Worm (Caenorhabditis elegans) whole organism, L2 larva: ENCODE measurements around the gene set-16.

ENCODE experiments used
- C34F6.9 ChIP-seq: fragments of 150-350 bp; optimal IDR thresholded peaks from 2 replicates; lab custom pipeline; 2014; ENCODE audit warnings: missing biosample characterization, missing genetic modification characterization
- F13H6.1 ChIP-seq: sonication (generic microtip); optimal IDR thresholded peaks from 2 replicates; lab custom pipeline; 2016; ENCODE audit warnings: missing genetic modification characterization, missing compliant biosample characterization
- R02D3.7 ChIP-seq: fragments of 150-350 bp; optimal IDR thresholded peaks from 2 replicates; lab custom pipeline; 2014; ENCODE audit warnings: missing biosample characterization, missing genetic modification characterization
- ama-1 ChIP-seq: fragments of 150-350 bp; optimal IDR thresholded peaks from 2 replicates; lab custom pipeline; 2018; ENCODE audit warnings: inconsistent platforms
- blmp-1 ChIP-seq: sonication (generic microtip); optimal IDR thresholded peaks from 2 replicates; lab custom pipeline; 2017; ENCODE audit warnings: missing genetic modification characterization, mild to moderate bottlenecking, missing compliant biosample characterization, antibody characterized with exemption, moderate library complexity; ENCODE audit not compliant: insufficient read depth
- ceh-16 ChIP-seq: fragments of 150-350 bp; optimal IDR thresholded peaks from 2 replicates; lab custom pipeline; 2014; ENCODE audit warnings: missing biosample characterization, missing genetic modification characterization
- crh-2 ChIP-seq: sonication (generic microtip); optimal IDR thresholded peaks from 2 replicates; lab custom pipeline; 2017; ENCODE audit warnings: missing biosample characterization, missing genetic modification characterization
- egl-27 ChIP-seq: sonication (generic microtip); optimal IDR thresholded peaks from 3 replicates; lab custom pipeline; 2017; ENCODE audit warnings: missing biosample characterization, missing genetic modification reagents, missing genetic modification characterization
- fos-1 ChIP-seq: fragments of 150-350 bp; optimal IDR thresholded peaks from 2 replicates; lab custom pipeline; 2014; ENCODE audit warnings: missing biosample characterization, missing genetic modification characterization
- gmeb-1 ChIP-seq: fragments of 150-350 bp; optimal IDR thresholded peaks from 2 replicates; lab custom pipeline; 2014; ENCODE audit warnings: missing biosample characterization, missing genetic modification characterization
- lin-13 ChIP-seq: fragments of 150-350 bp; optimal IDR thresholded peaks from 2 replicates; lab custom pipeline; 2014; ENCODE audit warnings: missing biosample characterization, missing genetic modification reagents, missing genetic modification characterization
- lsy-2 ChIP-seq, 2 experiments: fragments of 150-350 bp in 1 of 2; sonication (generic microtip) in 1 of 2; optimal IDR thresholded peaks; 2 replicates each; lab custom pipeline; 2014 to 2017; ENCODE audit warnings: missing biosample characterization in 2 of 2, missing genetic modification characterization in 2 of 2
- mab-5 ChIP-seq: fragments of 150-350 bp; optimal IDR thresholded peaks from 2 replicates; lab custom pipeline; 2014; ENCODE audit warnings: missing biosample characterization, missing genetic modification characterization
- mbf-1 ChIP-seq: sonication (generic microtip); optimal IDR thresholded peaks from 2 replicates; lab custom pipeline; 2017; ENCODE audit warnings: missing biosample characterization, missing genetic modification characterization
- nhr-129 ChIP-seq: fragments of 150-350 bp; optimal IDR thresholded peaks from 2 replicates; lab custom pipeline; 2014; ENCODE audit warnings: missing biosample characterization, missing genetic modification characterization
- nhr-25 ChIP-seq: fragments of 150-350 bp; sonication (generic microtip); optimal IDR thresholded peaks from 3 replicates; lab custom pipeline; 2014; ENCODE audit warnings: missing biosample characterization, missing genetic modification characterization
- peb-1 ChIP-seq: fragments of 150-350 bp; optimal IDR thresholded peaks from 2 replicates; lab custom pipeline; 2014; ENCODE audit warnings: missing biosample characterization, missing genetic modification characterization
- sma-3 ChIP-seq: sonication (generic microtip); optimal IDR thresholded peaks from 2 replicates; lab custom pipeline; 2016; ENCODE audit warnings: missing genetic modification reagents, missing genetic modification characterization, missing compliant biosample characterization
- sma-9 ChIP-seq, 2 experiments: fragments of 150-350 bp in 1 of 2; sonication (generic microtip) in 1 of 2; optimal IDR thresholded peaks; 2 replicates each; lab custom pipeline; 2014 to 2016; ENCODE audit warnings: missing genetic modification characterization in 2 of 2, mild to moderate bottlenecking in 1 of 2, missing biosample characterization in 1 of 2, missing compliant biosample characterization in 1 of 2, missing genetic modification reagents in 1 of 2, moderate library complexity in 1 of 2
- snpc-4 ChIP-seq: fragments of 150-350 bp; optimal IDR thresholded peaks from 2 replicates; lab custom pipeline; 2014; ENCODE audit warnings: missing biosample characterization, missing genetic modification characterization
- unc-55 ChIP-seq: fragments of 150-350 bp; sonication (generic microtip); optimal IDR thresholded peaks from 3 replicates; lab custom pipeline; 2014; ENCODE audit warnings: missing biosample characterization, missing genetic modification reagents, missing genetic modification characterization
- unc-62 ChIP-seq: fragments of 150-350 bp; optimal IDR thresholded peaks from 2 replicates; lab custom pipeline; 2014; ENCODE audit warnings: missing biosample characterization, missing genetic modification reagents, missing genetic modification characterization
- zag-1 ChIP-seq: fragments of 150-350 bp; optimal IDR thresholded peaks from 2 replicates; lab custom pipeline; 2014; ENCODE audit warnings: missing biosample characterization, missing genetic modification characterization
- ztf-1 ChIP-seq: fragments of 200-800 bp; sonication (Bioruptor generic); conservative IDR thresholded peaks from 2 replicates; pipeline ENCODE4 v1.3.6; 2022; ENCODE audit warnings: missing genetic modification characterization, missing compliant biosample characterization
- ztf-11 ChIP-seq: sonication (generic microtip); optimal IDR thresholded peaks from 2 replicates; lab custom pipeline; 2017; ENCODE audit warnings: missing biosample characterization, missing genetic modification characterization

Gene set-16

DNA sequence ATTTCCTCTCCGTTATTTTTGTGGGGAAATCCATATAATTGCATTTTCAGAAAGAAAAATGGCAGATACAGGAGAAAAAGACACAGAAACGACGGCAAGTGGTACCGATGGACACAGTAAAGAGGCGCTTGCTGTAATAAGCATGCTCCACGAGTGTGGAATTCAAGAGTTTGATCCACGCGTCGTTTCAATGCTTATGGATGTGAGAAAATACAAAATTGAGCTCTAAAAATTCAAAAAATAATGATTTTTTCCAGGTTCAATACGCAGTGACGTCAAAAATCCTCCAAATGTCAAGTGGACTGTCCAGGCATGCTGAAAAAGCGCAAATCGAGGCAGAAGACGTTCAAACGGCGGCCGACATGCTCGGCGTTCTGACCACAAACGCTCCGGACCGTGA is 19.5 kb upstream of the set-16 start, which contains the start of gene taf-9:
TSS of gene taf-9 (plus strand) at position 51 of the 400 bp plus-strand sequence.
- TF ChIP-seq egl-27 (tag; lab: Kevin White, UChicago) (no peak), ceh-16 (no peak), mbf-1 (tag; lab: Kevin White, UChicago) (no peak), ama-1 (lab: Kevin White, UChicago) (no peak), unc-62 (GFP tag; lab: Kevin White, UChicago) (no peak)

DNA sequence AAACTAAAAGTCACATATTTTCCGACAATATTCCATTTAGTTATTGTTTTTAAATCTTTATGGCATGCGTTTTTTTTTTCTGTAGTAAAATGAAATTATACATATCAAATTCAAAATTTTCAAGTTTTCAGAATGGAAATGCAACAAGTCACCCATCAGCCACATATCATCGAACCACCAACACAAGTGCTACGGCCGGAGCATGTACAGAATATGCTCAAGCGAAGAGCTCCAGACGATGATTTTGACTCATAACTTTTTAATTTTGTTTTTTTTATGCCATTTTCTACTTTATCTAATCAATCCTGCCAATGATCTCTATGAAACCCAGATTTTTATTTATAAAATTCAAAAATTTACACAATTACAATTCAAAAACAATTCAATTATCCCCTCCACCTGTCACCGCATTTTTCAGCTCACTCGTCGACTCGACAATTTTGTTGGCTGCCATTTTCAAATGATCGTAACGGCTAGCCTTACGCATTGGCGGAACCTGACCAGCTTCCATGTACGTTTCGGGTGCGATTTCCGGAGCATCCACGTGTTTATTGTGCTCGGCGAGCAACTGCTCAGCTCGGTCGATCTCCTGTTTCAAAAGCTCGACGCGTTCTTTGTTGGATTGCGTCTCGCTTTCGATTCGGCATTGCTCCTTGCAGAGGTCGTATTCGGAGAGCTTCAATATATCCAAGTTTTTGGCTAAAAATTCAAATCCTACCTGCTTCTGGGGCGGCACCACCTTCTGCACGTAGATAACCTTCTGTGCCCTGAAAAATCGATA is 17.9 kb upstream of the set-16 start:
- TF ChIP-seq egl-27 (tag; lab: Kevin White, UChicago) (no peak), lin-13 (GFP tag; lab: Kevin White, UChicago) (peak; percentile 26)

- TF ChIP-seq F13H6.1 (tag; lab: Kevin White, UChicago) = peak; percentile 22
- TF ChIP-seq crh-2 = peak; percentile 67
- TF ChIP-seq nhr-129 = no peak
- peak; percentile 39 for TF ChIP-seq gmeb-1 (tag; lab: Kevin White, UChicago)
- no peak for TF ChIP-seq peb-1
- TF ChIP-seq fos-1 (tag; lab: Kevin White, UChicago) = peak; percentile 62
- peak; percentile 34 for TF ChIP-seq sma-9 (GFP tag; optimal IDR thresholded peaks at IDR 0.05; lab: Kevin White, UChicago)
- no peak for TF ChIP-seq sma-9 (tag; optimal IDR thresholded peaks at IDR 0.05; lab: Kevin White, UChicago)
Measured at ce11 chrIII:13626692-13627091, 17.0 kb upstream of the set-16 start, which contains the start of gene T12D8.5. Gene T12D8.5, minus strand, starts transcription at chrIII:13626786.

DNA sequence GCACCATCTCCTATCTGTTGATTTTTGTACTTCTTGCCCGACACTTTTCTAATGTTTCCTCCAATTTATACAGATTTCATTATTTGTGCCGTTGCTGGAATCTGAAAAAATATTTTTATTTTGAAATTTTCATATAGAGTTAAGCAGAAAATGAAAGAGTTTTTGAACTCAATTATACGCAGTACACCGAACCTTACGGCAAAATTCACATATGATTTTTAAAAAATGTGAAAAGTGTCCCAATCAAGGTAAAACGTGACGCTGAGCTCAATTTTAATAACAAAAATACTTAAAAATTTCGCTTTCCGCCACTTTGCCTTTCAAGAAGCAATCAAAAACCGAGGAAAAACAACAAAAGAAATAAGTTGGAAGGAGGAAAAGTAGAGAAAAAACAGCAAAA is 13.0 kb upstream of the set-16 start, which contains the start of gene arrd-17:
TSS of gene arrd-17 (minus strand) at position 101 of the 400 bp plus-strand sequence.
- TF ChIP-seq C34F6.9 (tag; lab: Kevin White, UChicago) (no peak), nhr-129 (no peak)

DNA sequence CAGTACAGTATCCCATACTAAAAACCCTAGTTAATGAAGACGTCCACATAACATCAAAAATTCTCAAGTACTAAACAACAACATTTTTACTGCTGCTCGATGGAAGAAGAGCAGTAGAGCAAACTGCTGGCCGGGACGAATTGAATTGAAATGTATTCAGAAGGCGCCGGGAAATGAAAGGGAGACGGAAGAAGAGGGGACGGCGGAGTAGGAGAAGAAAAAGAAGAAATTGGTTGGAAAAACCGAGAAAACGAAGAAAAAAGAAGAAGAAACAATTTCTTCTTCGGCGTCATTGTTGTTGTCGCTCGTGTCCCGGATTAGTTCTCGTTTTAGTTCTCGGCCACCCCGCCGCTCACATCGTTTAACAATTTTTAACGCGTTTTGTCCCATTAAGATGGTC is 9.9 kb upstream of the set-16 start:
- peak; percentile 12 for TF ChIP-seq unc-55 (GFP tag; lab: Kevin White, UChicago)
- TF ChIP-seq lsy-2 (tag; optimal IDR thresholded peaks at IDR 0.05; lab: Kevin White, UChicago) = no peak

DNA sequence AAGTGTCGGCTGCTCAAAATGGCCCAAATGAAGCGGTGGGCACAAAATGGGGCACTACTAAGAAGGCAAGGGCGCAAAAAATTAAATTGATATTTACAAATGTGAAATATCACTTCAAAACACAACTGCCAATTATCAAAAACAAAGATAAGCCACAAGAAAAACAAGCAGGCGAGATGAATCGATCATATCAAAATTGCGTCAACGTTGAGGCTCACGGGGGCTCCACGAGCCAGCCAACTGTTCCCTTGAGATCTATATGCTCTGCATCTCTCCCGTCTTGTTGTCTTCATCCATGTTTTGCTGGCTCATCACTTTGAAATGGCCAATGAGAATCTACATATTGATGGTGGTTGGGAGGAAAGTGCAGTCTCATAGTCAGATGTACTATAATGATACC is 8.5 kb upstream of the set-16 start:
- TF ChIP-seq sma-9 (GFP tag; optimal IDR thresholded peaks at IDR 0.05; lab: Kevin White, UChicago) (peak; percentile 4), sma-9 (tag; optimal IDR thresholded peaks at IDR 0.05; lab: Kevin White, UChicago) (no peak), lsy-2 (tag; optimal IDR thresholded peaks at IDR 0.05; lab: Kevin White, UChicago) (peak in 1 of 2 experiments; percentile 17), crh-2 (peak; percentile 17), blmp-1 (tag; lab: Kevin White, UChicago) (no peak), zag-1 (no peak), ceh-16 (no peak), ztf-11 (tag; lab: Kevin White, UChicago) (no peak), nhr-129 (peak; percentile 21), mab-5 (peak; percentile 35)

DNA sequence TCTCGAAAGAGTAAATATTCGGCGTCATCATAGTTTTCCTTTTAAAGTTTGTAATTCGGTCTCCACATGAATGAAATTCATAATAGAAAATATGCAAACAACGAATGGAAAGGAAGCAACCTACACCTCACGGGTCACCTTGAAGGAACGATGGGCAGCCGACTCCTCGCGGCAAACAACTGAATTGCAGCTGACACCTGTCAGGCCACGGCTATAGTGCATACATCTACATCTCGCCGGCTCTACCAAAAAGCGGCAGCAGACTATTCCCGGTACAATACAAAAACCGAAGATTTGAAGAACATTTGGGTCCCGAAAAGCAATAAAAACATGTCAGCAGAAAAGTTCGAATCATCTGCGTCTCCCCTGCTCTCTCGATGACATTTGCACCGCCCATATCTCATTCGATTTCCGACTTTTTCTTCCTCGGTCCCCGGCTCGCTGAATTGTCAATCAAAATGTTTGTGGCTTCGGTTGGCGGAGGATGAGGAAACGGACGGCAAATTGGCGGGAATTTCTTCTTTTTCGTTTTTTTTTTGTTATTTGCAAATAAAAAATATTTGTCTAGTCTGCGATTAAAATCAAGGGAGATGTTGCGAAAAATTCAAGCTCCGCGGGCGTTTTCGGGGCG is 7.9 kb upstream of the set-16 start:
- TF ChIP-seq lsy-2 (tag; optimal IDR thresholded peaks at IDR 0.05; lab: Kevin White, UChicago) = peak in 1 of 2 experiments; percentile 30
- no peak for TF ChIP-seq ceh-16
- TF ChIP-seq F13H6.1 (tag; lab: Kevin White, UChicago) = peak; percentile 6
- no peak for TF ChIP-seq R02D3.7 (tag; lab: Kevin White, UChicago)
- TF ChIP-seq crh-2 = no peak
- no peak for TF ChIP-seq blmp-1 (tag; lab: Kevin White, UChicago)
- peak; percentile 10 for TF ChIP-seq nhr-129
- TF ChIP-seq sma-3 (GFP tag; lab: Kevin White, UChicago) = no peak
- peak; percentile 48 for TF ChIP-seq C34F6.9 (tag; lab: Kevin White, UChicago)
- peak; percentile 59 for TF ChIP-seq snpc-4 (tag; lab: Kevin White, UChicago)
- peak; percentile 4 for TF ChIP-seq sma-9 (GFP tag; optimal IDR thresholded peaks at IDR 0.05; lab: Kevin White, UChicago)
- no peak for TF ChIP-seq sma-9 (tag; optimal IDR thresholded peaks at IDR 0.05; lab: Kevin White, UChicago)
- no peak for TF ChIP-seq nhr-25
- TF ChIP-seq zag-1 = peak; percentile 19
- TF ChIP-seq ztf-1 (GFP tag; lab: Robert Waterston, UW) = no peak
- TF ChIP-seq, all 48 proteins: peak for 7
